Worm (Caenorhabditis elegans) whole organism, L3 larva: ENCODE results near the gene srj-45.

ENCODE experiments used
- aly-2 ChIP-seq: fragments of 150-350 bp; optimal IDR thresholded peaks from 2 replicates; lab custom pipeline; 2014; ENCODE audit warnings: missing biosample characterization, missing genetic modification characterization
- ama-1 ChIP-seq: fragments of 150-350 bp; optimal IDR thresholded peaks from 2 replicates; lab custom pipeline; 2018
- egl-27 ChIP-seq: sonication (generic microtip); optimal IDR thresholded peaks from 4 replicates; lab custom pipeline; 2017; ENCODE audit warnings: missing biosample characterization, missing genetic modification reagents, missing genetic modification characterization
- elt-1 ChIP-seq: fragments of 150-350 bp; optimal IDR thresholded peaks from 2 replicates; lab custom pipeline; 2014; ENCODE audit warnings: missing biosample characterization, missing genetic modification characterization
- fos-1 ChIP-seq: fragments of 150-350 bp; optimal IDR thresholded peaks from 2 replicates; lab custom pipeline; 2014; ENCODE audit warnings: missing biosample characterization, missing genetic modification characterization
- hmg-11 ChIP-seq: sonication (generic microtip); optimal IDR thresholded peaks from 2 replicates; lab custom pipeline; 2016; ENCODE audit warnings: missing genetic modification characterization, missing compliant biosample characterization
- nfya-1 ChIP-seq: sonication (generic microtip); optimal IDR thresholded peaks from 2 replicates; lab custom pipeline; 2017; ENCODE audit warnings: missing genetic modification characterization, mild to moderate bottlenecking, missing compliant biosample characterization, antibody characterized with exemption, moderate library complexity; ENCODE audit not compliant: insufficient read depth
- nhr-28 ChIP-seq: fragments of 150-350 bp; optimal IDR thresholded peaks from 2 replicates; lab custom pipeline; 2014; ENCODE audit warnings: missing biosample characterization, missing genetic modification characterization
- nhr-77 ChIP-seq: fragments of 150-350 bp; optimal IDR thresholded peaks from 2 replicates; lab custom pipeline; 2014; ENCODE audit warnings: missing biosample characterization, missing genetic modification characterization
- pha-4 ChIP-seq: fragments of 150-350 bp; optimal IDR thresholded peaks from 2 replicates; lab custom pipeline; 2014; ENCODE audit warnings: missing biosample characterization, missing genetic modification reagents, missing genetic modification characterization
- skn-1 ChIP-seq: fragments of 150-350 bp; optimal IDR thresholded peaks from 2 replicates; lab custom pipeline; 2014; ENCODE audit warnings: missing biosample characterization, missing genetic modification characterization
- unc-39 ChIP-seq: sonication (generic microtip); optimal IDR thresholded peaks from 4 replicates; lab custom pipeline; 2017; ENCODE audit warnings: missing biosample characterization, missing genetic modification characterization
- zag-1 ChIP-seq: fragments of 150-350 bp; optimal IDR thresholded peaks from 2 replicates; lab custom pipeline; 2014; ENCODE audit warnings: missing biosample characterization, missing genetic modification characterization
- ztf-11 ChIP-seq: fragments of 150-350 bp; optimal IDR thresholded peaks from 2 replicates; lab custom pipeline; 2014; ENCODE audit warnings: missing biosample characterization, missing genetic modification characterization

- TF ChIP-seq aly-2 (tag; lab: Kevin White, UChicago) (no peak), nhr-77 (tag; lab: Kevin White, UChicago) (no peak), pha-4 (tag; lab: Kevin White, UChicago) (no peak), fos-1 (tag; lab: Kevin White, UChicago) (no peak), unc-39 (tag; lab: Kevin White, UChicago) (no peak), zag-1 (no peak), nhr-28 (no peak), egl-27 (tag; lab: Kevin White, UChicago) (no peak), nfya-1 (tag; lab: Kevin White, UChicago) (no peak), ztf-11 (tag; lab: Kevin White, UChicago) (no peak), elt-1 (tag; lab: Kevin White, UChicago) (no peak), skn-1 (tag; lab: Kevin White, UChicago) (no peak), hmg-11 (tag; lab: Kevin White, UChicago) (peak; percentile 87), ama-1 (lab: Kevin White, UChicago) (no peak)
Observed at ce11 chrV:2826815-2827214, 9.6 kb downstream of the srj-45 start, which contains the start of gene T03D3.5.
